Worm (Caenorhabditis elegans) whole organism, mixed stage, embryonic: ENCODE measurements around the gene F13A2.1.

Source experiments
- ceh-39 ChIP-seq: fragments of 150-350 bp; optimal IDR thresholded peaks from 2 replicates; lab custom pipeline; 2014; ENCODE audit warnings: missing biosample characterization, missing genetic modification characterization
- ceh-83 ChIP-seq: fragments of 200-800 bp; sonication (Bioruptor generic); optimal IDR thresholded peaks from 2 replicates; lab custom pipeline; 2018; ENCODE audit warnings: mild to moderate bottlenecking, missing genetic modification characterization, missing compliant biosample characterization
- flh-1 ChIP-seq: fragments of 200-800 bp; sonication (Bioruptor generic); optimal IDR thresholded peaks from 2 replicates; lab custom pipeline; 2018; ENCODE audit warnings: mild to moderate bottlenecking, missing genetic modification characterization, moderate library complexity, missing compliant biosample characterization
- lin-13 ChIP-seq: fragments of 150-350 bp; optimal IDR thresholded peaks from 2 replicates; lab custom pipeline; 2014; ENCODE audit warnings: missing biosample characterization, missing genetic modification characterization
- mab-5 ChIP-seq: fragments of 150-350 bp; optimal IDR thresholded peaks from 2 replicates; lab custom pipeline; 2014; ENCODE audit warnings: missing biosample characterization, missing genetic modification characterization
- nhr-237 ChIP-seq: fragments of 150-350 bp; optimal IDR thresholded peaks from 2 replicates; lab custom pipeline; 2014; ENCODE audit warnings: missing biosample characterization, missing genetic modification characterization
- snpc-4 ChIP-seq: fragments of 150-350 bp; optimal IDR thresholded peaks from 2 replicates; lab custom pipeline; 2014; ENCODE audit warnings: missing biosample characterization, missing genetic modification characterization
- unc-62 ChIP-seq: fragments of 150-350 bp; optimal IDR thresholded peaks from 2 replicates; lab custom pipeline; 2014; ENCODE audit warnings: missing biosample characterization, missing genetic modification reagents, missing genetic modification characterization

DNA sequence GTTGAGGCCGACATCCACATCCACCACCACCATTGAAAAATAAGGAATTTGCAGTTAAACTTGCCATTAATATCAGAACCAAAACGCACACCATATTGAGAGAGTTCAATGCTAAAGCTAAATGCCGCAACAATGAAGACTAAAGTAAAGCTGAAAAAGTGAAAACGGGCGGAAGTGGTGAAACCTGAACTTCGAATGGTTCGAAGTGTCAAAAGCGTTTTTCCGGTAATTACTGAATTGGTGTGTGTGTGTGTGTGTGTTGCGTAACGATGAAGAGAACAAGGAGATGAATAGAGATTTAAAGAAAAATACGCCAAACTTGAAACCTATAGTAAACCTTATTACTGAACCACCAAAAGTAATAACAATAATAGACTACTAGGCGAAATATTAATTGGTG is 17.7 kb downstream of the F13A2.1 start, which contains the start of gene grl-13:
- TF ChIP-seq snpc-4 (tag; lab: Kevin White, UChicago) = no peak
- TF ChIP-seq nhr-237 = no peak
- no peak for TF ChIP-seq ceh-83
- TF ChIP-seq flh-1 (GFP tag; lab: Kevin White, UChicago) = no peak
- no peak for TF ChIP-seq lin-13 (tag; lab: Kevin White, UChicago)
- no peak for TF ChIP-seq unc-62
- TF ChIP-seq mab-5 = no peak
- TF ChIP-seq ceh-39 (tag; lab: Kevin White, UChicago) = no peak
